Worm (Caenorhabditis elegans) whole organism, L2 larva: ENCODE measurements around the gene C25F9.5.

Experiments used
- ceh-82 ChIP-seq: fragments of 150-350 bp; optimal IDR thresholded peaks from 2 replicates; lab custom pipeline; 2014; ENCODE audit warnings: missing biosample characterization, missing genetic modification characterization
- elt-3 ChIP-seq: sonication (generic microtip); optimal IDR thresholded peaks from 2 replicates; lab custom pipeline; 2017; ENCODE audit warnings: missing biosample characterization, missing genetic modification characterization
- fos-1 ChIP-seq: fragments of 150-350 bp; optimal IDR thresholded peaks from 2 replicates; lab custom pipeline; 2014; ENCODE audit warnings: missing biosample characterization, missing genetic modification characterization
- lsy-2 ChIP-seq, 2 experiments: fragments of 150-350 bp in 1 of 2; sonication (generic microtip) in 1 of 2; optimal IDR thresholded peaks; 2 replicates each; lab custom pipeline; 2014 to 2017; ENCODE audit warnings: missing biosample characterization in 2 of 2, missing genetic modification characterization in 2 of 2
- mdl-1 ChIP-seq, 2 experiments: fragments of 150-350 bp in 1 of 2; sonication (generic microtip) in 1 of 2; optimal IDR thresholded peaks; 2 replicates each; lab custom pipeline; 2017; ENCODE audit warnings: missing biosample characterization in 2 of 2, missing genetic modification characterization in 2 of 2
- nhr-10 ChIP-seq: sonication (generic microtip); optimal IDR thresholded peaks from 2 replicates; lab custom pipeline; 2017; ENCODE audit warnings: missing biosample characterization, missing genetic modification characterization
- nhr-237 ChIP-seq: fragments of 150-350 bp; optimal IDR thresholded peaks from 2 replicates; lab custom pipeline; 2014; ENCODE audit warnings: missing biosample characterization, missing genetic modification characterization
- nhr-25 ChIP-seq: fragments of 150-350 bp; sonication (generic microtip); optimal IDR thresholded peaks from 3 replicates; lab custom pipeline; 2014; ENCODE audit warnings: missing biosample characterization, missing genetic modification characterization
- zag-1 ChIP-seq: fragments of 150-350 bp; optimal IDR thresholded peaks from 2 replicates; lab custom pipeline; 2014; ENCODE audit warnings: missing biosample characterization, missing genetic modification characterization
- ztf-11 ChIP-seq: sonication (generic microtip); optimal IDR thresholded peaks from 2 replicates; lab custom pipeline; 2017; ENCODE audit warnings: missing biosample characterization, missing genetic modification characterization

DNA sequence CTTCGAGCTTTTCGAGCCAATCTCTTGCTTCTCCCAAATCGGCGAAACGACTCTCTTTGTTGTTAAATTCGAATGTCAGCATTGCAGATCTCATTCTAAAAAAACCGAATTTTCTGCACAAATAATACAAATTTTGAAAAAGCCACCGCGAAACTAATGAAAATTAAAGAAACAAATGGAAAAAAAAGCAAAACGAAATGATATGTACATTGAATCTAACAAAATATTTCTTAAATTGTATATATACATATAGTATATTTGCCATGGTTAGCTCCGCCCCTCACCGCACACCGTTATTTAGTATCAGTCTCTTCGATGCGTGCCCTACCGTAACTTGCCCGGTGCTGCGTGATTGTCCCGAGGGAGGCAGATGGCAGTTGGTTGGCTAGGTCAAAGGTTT is 10.0 kb downstream of the C25F9.5 start, which contains the start of gene srw-86:
- TF ChIP-seq lsy-2 (tag; optimal IDR thresholded peaks at IDR 0.05; lab: Kevin White, UChicago) (no peak), ceh-82 (tag; lab: Kevin White, UChicago) (no peak), nhr-25 (tag; lab: Kevin White, UChicago) (no peak), fos-1 (tag; lab: Kevin White, UChicago) (no peak), zag-1 (tag; lab: Kevin White, UChicago) (no peak), elt-3 (tag; lab: Kevin White, UChicago) (no peak), nhr-10 (no peak), mdl-1 (tag; optimal IDR thresholded peaks at IDR 0.05; lab: Kevin White, UChicago) (no peak), nhr-237 (tag; lab: Kevin White, UChicago) (no peak), ztf-11 (tag; lab: Kevin White, UChicago) (no peak)
